Worm (Caenorhabditis elegans) whole organism, young adult: Measurements from ENCODE around the gene zmp-5.

Source experiments
- F52B5.7 ChIP-seq: sonication (generic microtip); optimal IDR thresholded peaks from 2 replicates; lab custom pipeline; 2016; ENCODE audit warnings: mild to moderate bottlenecking, missing genetic modification characterization, missing compliant biosample characterization
- ceh-79 ChIP-seq: sonication (generic microtip); optimal IDR thresholded peaks from 2 replicates; lab custom pipeline; 2017; ENCODE audit warnings: mild to moderate bottlenecking, missing genetic modification characterization, missing compliant biosample characterization
- egl-44 ChIP-seq: fragments of 200-800 bp; sonication (Bioruptor generic); IDR thresholded peaks from 2 replicates; pipeline ENCODE4 v1.3.6; 2022; ENCODE audit warnings: missing genetic modification reagents, missing genetic modification characterization, missing compliant biosample characterization
- tbx-9 ChIP-seq: sonication (generic microtip); optimal IDR thresholded peaks from 2 replicates; lab custom pipeline; 2016; ENCODE audit warnings: borderline replicate concordance, missing genetic modification characterization, inconsistent platforms, missing compliant biosample characterization

- TF ChIP-seq egl-44 (GFP tag; lab: Robert Waterston, UW), result no peak
- TF ChIP-seq F52B5.7, result no peak
- TF ChIP-seq tbx-9, result no peak
- TF ChIP-seq ceh-79 (tag; lab: Kevin White, UChicago), result no peak
Measured at ce11 chrX:12677113-12677512, 30.2 kb downstream of the zmp-5 start.
